Worm (Caenorhabditis elegans): Measurements from ENCODE around the gene hacd-1.

ce11 chrV:1487262-1487661 is 27.1 kb downstream of the hacd-1 start:
- TF ChIP-seq mep-1 (tag; optimal IDR thresholded peaks at IDR 0.05), result no peak
- TF ChIP-seq elt-1 (tag; optimal IDR thresholded peaks at IDR 0.05; ENCODE audit: borderline replicate concordance, insufficient read depth), result no peak
- no peak for TF ChIP-seq tbx-8 (GFP tag; optimal IDR thresholded peaks at IDR 0.05)
- no peak for TF ChIP-seq ceh-43 (GFP tag; optimal IDR thresholded peaks at IDR 0.05)
- no peak for TF ChIP-seq ztf-11 (tag; optimal IDR thresholded peaks at IDR 0.05)
- no peak for TF ChIP-seq lin-13 (tag; optimal IDR thresholded peaks at IDR 0.05)
- TF ChIP-seq snpc-4 (tag; optimal IDR thresholded peaks at IDR 0.05), result no peak
- no peak for TF ChIP-seq pha-4 (tag; optimal IDR thresholded peaks at IDR 0.05)
- no peak for TF ChIP-seq unc-39 (tag; optimal IDR thresholded peaks at IDR 0.05)
- no peak for TF ChIP-seq nhr-76 (tag; optimal IDR thresholded peaks at IDR 0.05)
